Fruit fly (Drosophila melanogaster) whole organism, embryonic: ENCODE data around the gene CG16965.

Experiments used
- Atf-2 ChIP-seq: fragments of 200-800 bp; sonication (Bioruptor generic); optimal IDR thresholded peaks from 2 replicates; lab custom pipeline; 2016; ENCODE audit warnings: missing biosample characterization, missing genetic modification characterization
- CG10462 ChIP-seq: fragments of 200-800 bp; sonication (Bioruptor generic); optimal IDR thresholded peaks from 2 replicates; lab custom pipeline; 2016; ENCODE audit warnings: missing biosample characterization, missing genetic modification characterization
- CG12236 ChIP-seq: fragments of 200-800 bp; sonication (Bioruptor generic); optimal IDR thresholded peaks from 2 replicates; lab custom pipeline; 2016; ENCODE audit warnings: missing biosample characterization, missing genetic modification characterization
- CG12942 ChIP-seq: fragments of 200-800 bp; sonication (Bioruptor generic); optimal IDR thresholded peaks from 3 replicates; lab custom pipeline; 2016; ENCODE audit warnings: missing biosample characterization, missing genetic modification characterization
- CG18262 ChIP-seq: fragments of 200-800 bp; optimal IDR thresholded peaks from 3 replicates; lab custom pipeline; 2019; ENCODE audit warnings: missing biosample characterization, mild to moderate bottlenecking, missing genetic modification characterization, moderate library complexity
- CG2116 ChIP-seq: fragments of 200-800 bp; sonication (Bioruptor generic); optimal IDR thresholded peaks from 3 replicates; lab custom pipeline; 2018; ENCODE audit warnings: missing biosample characterization, mild to moderate bottlenecking, missing genetic modification characterization
- CG34422 ChIP-seq: fragments of 200-800 bp; sonication (Bioruptor generic); IDR thresholded peaks from 3 replicates; pipeline ENCODE4 v1.3.6; 2022; ENCODE audit warnings: missing biosample characterization, missing genetic modification characterization
- CG3847 ChIP-seq: fragments of 200-800 bp; sonication (Bioruptor generic); IDR thresholded peaks from 2 replicates; pipeline ENCODE4 v1.3.6; 2022; ENCODE audit warnings: missing biosample characterization, missing genetic modification characterization
- CG3995 ChIP-seq: fragments of 200-800 bp; sonication (Bioruptor generic); optimal IDR thresholded peaks from 3 replicates; lab custom pipeline; 2016; ENCODE audit warnings: missing biosample characterization, missing genetic modification characterization
- CG4360 ChIP-seq: fragments of 200-800 bp; sonication (Bioruptor generic); IDR thresholded peaks from 2 replicates; pipeline ENCODE4 v1.3.6; 2022; ENCODE audit warnings: missing biosample characterization, missing genetic modification characterization
- CG43689 ChIP-seq: fragments of 200-800 bp; sonication (Bioruptor generic); IDR thresholded peaks from 2 replicates; pipeline ENCODE4 v1.3.6; 2022; ENCODE audit warnings: missing biosample characterization, missing genetic modification characterization
- CG4854 ChIP-seq: fragments of 200-800 bp; sonication (Bioruptor generic); optimal IDR thresholded peaks from 2 replicates; lab custom pipeline; 2016; ENCODE audit warnings: missing biosample characterization, missing genetic modification characterization, inconsistent platforms
- CG6683 ChIP-seq: fragments of 200-800 bp; sonication (Bioruptor generic); optimal IDR thresholded peaks from 2 replicates; lab custom pipeline; 2017; ENCODE audit warnings: missing biosample characterization, mild to moderate bottlenecking, missing genetic modification characterization, missing genetic modification reagents
- CG7839 ChIP-seq: fragments of 200-800 bp; sonication (Bioruptor generic); optimal IDR thresholded peaks from 3 replicates; lab custom pipeline; 2018; ENCODE audit warnings: missing biosample characterization, mild to moderate bottlenecking, missing genetic modification characterization, moderate library complexity
- CG7987 ChIP-seq: fragments of 200-800 bp; sonication (Bioruptor generic); optimal IDR thresholded peaks from 2 replicates; lab custom pipeline; 2018; ENCODE audit warnings: missing biosample characterization, mild to moderate bottlenecking, missing genetic modification characterization, moderate library complexity
- CG8290 ChIP-seq, 3 experiments: fragments of 200-800 bp; sonication (Bioruptor generic); optimal IDR thresholded peaks; 2 replicates each; lab custom pipeline; 2016 to 2019; ENCODE audit warnings: missing biosample characterization in 3 of 3, missing genetic modification characterization in 3 of 3, mild to moderate bottlenecking in 2 of 3, moderate library complexity in 1 of 3
- CkIIα-i1 ChIP-seq: fragments of 200-800 bp; sonication (Bioruptor generic); IDR thresholded peaks from 2 replicates; pipeline ENCODE4 v1.3.6; 2022; ENCODE audit warnings: missing biosample characterization, missing genetic modification characterization
- Dip2 ChIP-seq: fragments of 200-800 bp; sonication (Bioruptor generic); IDR thresholded peaks from 2 replicates; pipeline ENCODE4 v1.3.6; 2022; ENCODE audit warnings: missing biosample characterization, missing genetic modification characterization
- Dref ChIP-seq: fragments of 200-800 bp; sonication (Bioruptor generic); IDR thresholded peaks from 2 replicates; pipeline ENCODE4 v1.3.6; 2022; ENCODE audit warnings: missing biosample characterization, missing genetic modification characterization
- Fer3 ChIP-seq: fragments of 200-800 bp; sonication (Bioruptor generic); optimal IDR thresholded peaks from 2 replicates; lab custom pipeline; 2018; ENCODE audit warnings: missing biosample characterization, mild to moderate bottlenecking, missing genetic modification characterization, moderate library complexity
- H15 ChIP-seq: fragments of 200-800 bp; sonication (Bioruptor generic); IDR thresholded peaks from 3 replicates; pipeline ENCODE4 v1.3.6; 2022; ENCODE audit warnings: missing biosample characterization, missing genetic modification characterization
- HLH3B ChIP-seq: fragments of 200-800 bp; sonication (Bioruptor generic); IDR thresholded peaks from 2 replicates; pipeline ENCODE4 v1.3.6; 2022; ENCODE audit warnings: missing biosample characterization, missing genetic modification characterization
- MBD-R2 ChIP-seq: fragments of 200-800 bp; sonication (Bioruptor generic); IDR thresholded peaks from 2 replicates; pipeline ENCODE4 v1.3.6; 2022; ENCODE audit warnings: missing biosample characterization, missing genetic modification characterization
- MESR4 ChIP-seq: fragments of 200-800 bp; sonication (Bioruptor generic); optimal IDR thresholded peaks from 2 replicates; lab custom pipeline; 2018; ENCODE audit warnings: missing biosample characterization, mild to moderate bottlenecking, missing genetic modification characterization, moderate library complexity
- Oaz ChIP-seq: fragments of 200-800 bp; sonication (Bioruptor generic); IDR thresholded peaks from 2 replicates; pipeline ENCODE4 v1.3.6; 2022; ENCODE audit warnings: missing biosample characterization, missing genetic modification characterization
- Ssrp ChIP-seq: fragments of 200-800 bp; sonication (Bioruptor generic); optimal IDR thresholded peaks from 2 replicates; lab custom pipeline; 2018; ENCODE audit warnings: missing biosample characterization, mild to moderate bottlenecking, missing genetic modification characterization, moderate library complexity
- Taf1 ChIP-seq: fragments of 200-800 bp; sonication (Bioruptor generic); IDR thresholded peaks from 2 replicates; pipeline ENCODE4 v1.3.6; 2022; ENCODE audit warnings: missing biosample characterization, missing genetic modification characterization
- Tbp ChIP-seq: fragments of >200 bp; optimal IDR thresholded peaks from 2 replicates; lab custom pipeline; 2018; ENCODE audit warnings: missing biosample characterization, missing genetic modification characterization
- al ChIP-seq: fragments of 200-800 bp; sonication (Bioruptor generic); IDR thresholded peaks from 2 replicates; pipeline ENCODE4 v1.3.6; 2022; ENCODE audit warnings: missing biosample characterization, missing genetic modification characterization
- br ChIP-seq: fragments of >200 bp; optimal IDR thresholded peaks from 2 replicates; lab custom pipeline; 2017
- cad ChIP-seq: fragments of >200 bp; optimal IDR thresholded peaks from 2 replicates; lab custom pipeline; 2017; ENCODE audit warnings: missing biosample characterization, missing genetic modification characterization
- cato ChIP-seq: fragments of 200-800 bp; sonication (Bioruptor generic); optimal IDR thresholded peaks from 2 replicates; lab custom pipeline; 2016; ENCODE audit warnings: missing biosample characterization, missing genetic modification characterization, borderline replicate concordance
- chm ChIP-seq: fragments of 200-800 bp; sonication (Bioruptor generic); IDR thresholded peaks from 2 replicates; pipeline ENCODE4 v1.3.6; 2022; ENCODE audit warnings: missing biosample characterization, missing genetic modification characterization
- crol ChIP-seq: fragments of 200-800 bp; sonication (Bioruptor generic); IDR thresholded peaks from 2 replicates; pipeline ENCODE4 v1.3.6; 2022; ENCODE audit warnings: missing biosample characterization, missing genetic modification characterization
- dmrt11E ChIP-seq: fragments of 200-800 bp; sonication (Bioruptor generic); optimal IDR thresholded peaks from 3 replicates; lab custom pipeline; 2018; ENCODE audit warnings: missing biosample characterization, mild to moderate bottlenecking, missing genetic modification characterization, moderate library complexity
- eve ChIP-seq, 2 experiments: fragments of >200 bp; optimal IDR thresholded peaks; 2 replicates each; lab custom pipeline; 2017; ENCODE audit warnings: missing biosample characterization in 2 of 2, missing genetic modification characterization in 2 of 2
- fd96Cb ChIP-seq: fragments of 200-800 bp; sonication (Bioruptor generic); optimal IDR thresholded peaks from 2 replicates; lab custom pipeline; 2018; ENCODE audit warnings: missing biosample characterization, mild to moderate bottlenecking, missing genetic modification characterization, moderate library complexity
- gce ChIP-seq: fragments of 200-800 bp; sonication (Bioruptor generic); IDR thresholded peaks from 3 replicates; pipeline ENCODE4 v1.3.6; 2022; ENCODE audit warnings: missing biosample characterization, missing genetic modification characterization
- klu ChIP-seq: fragments of 200-800 bp; sonication (Bioruptor generic); IDR thresholded peaks from 2 replicates; pipeline ENCODE4 v1.3.6; 2022; ENCODE audit warnings: missing biosample characterization, missing genetic modification characterization
- maf-S ChIP-seq: fragments of 200-800 bp; sonication (Bioruptor generic); optimal IDR thresholded peaks from 2 replicates; lab custom pipeline; 2016; ENCODE audit warnings: missing biosample characterization, missing genetic modification characterization
- mam ChIP-seq: fragments of 200-800 bp; sonication (Bioruptor generic); optimal IDR thresholded peaks from 3 replicates; lab custom pipeline; 2016; ENCODE audit warnings: missing biosample characterization, missing genetic modification characterization
- mirr ChIP-seq: fragments of 200-800 bp; sonication (Bioruptor generic); optimal IDR thresholded peaks from 3 replicates; lab custom pipeline; 2018; ENCODE audit warnings: missing biosample characterization, mild to moderate bottlenecking, missing genetic modification characterization
- mld ChIP-seq: fragments of 200-800 bp; sonication (Bioruptor generic); IDR thresholded peaks from 3 replicates; pipeline ENCODE4 v1.3.6; 2022; ENCODE audit warnings: missing biosample characterization, missing genetic modification characterization; ENCODE audit not compliant: partially characterized antibody
- otp ChIP-seq: fragments of 200-800 bp; sonication (Bioruptor generic); IDR thresholded peaks from 3 replicates; pipeline ENCODE4, ENCODE4 v1.3.6; 2022; ENCODE audit warnings: missing biosample characterization, missing genetic modification characterization
- phol ChIP-seq: fragments of 200-800 bp; sonication (Bioruptor generic); optimal IDR thresholded peaks from 3 replicates; lab custom pipeline; 2018; ENCODE audit warnings: missing biosample characterization, mild to moderate bottlenecking, missing genetic modification characterization, moderate library complexity
- pros ChIP-seq: fragments of 200-800 bp; sonication (Bioruptor generic); optimal IDR thresholded peaks from 3 replicates; lab custom pipeline; 2019; ENCODE audit warnings: missing biosample characterization, mild to moderate bottlenecking, missing genetic modification characterization, moderate library complexity
- psq ChIP-seq: fragments of 200-800 bp; sonication (Bioruptor generic); optimal IDR thresholded peaks from 2 replicates; lab custom pipeline; 2017; ENCODE audit warnings: missing biosample characterization, missing genetic modification characterization
- pzg ChIP-seq: fragments of 200-800 bp; sonication (Bioruptor generic); optimal IDR thresholded peaks from 3 replicates; lab custom pipeline; 2018; ENCODE audit warnings: missing biosample characterization, mild to moderate bottlenecking, missing genetic modification characterization, moderate library complexity
- sima ChIP-seq: fragments of 200-800 bp; sonication (Bioruptor generic); optimal IDR thresholded peaks from 2 replicates; lab custom pipeline; 2016; ENCODE audit warnings: missing biosample characterization, missing genetic modification characterization
- vfl ChIP-seq: fragments of 200-800 bp; sonication (Bioruptor generic); optimal IDR thresholded peaks from 2 replicates; lab custom pipeline; 2016; ENCODE audit warnings: missing biosample characterization, missing genetic modification characterization

The CG16965 gene

dm6 chr2L:12006397-12007330 lies 25.3 kb downstream of the CG16965 start (continued):
- TF ChIP-seq Atf-2 = peak; percentile 76
- no peak for TF ChIP-seq CkIIα-i1
- no peak for TF ChIP-seq Dip2
- TF ChIP-seq MESR4 = no peak
- no peak for TF ChIP-seq CG3847 (GFP tag; lab: Robert Waterston, UW)
- TF ChIP-seq Dref (GFP tag; lab: Robert Waterston, UW) = no peak
- peak; percentile 97 for TF ChIP-seq dmrt11E (tag; lab: Kevin White, UChicago)
- TF ChIP-seq psq = peak; percentile 74
- TF ChIP-seq Oaz (GFP tag; lab: Robert Waterston, UW) = no peak
- no peak for TF ChIP-seq CG4360
- no peak for TF ChIP-seq Taf1 (GFP tag; lab: Robert Waterston, UW)
- no peak for TF ChIP-seq MBD-R2 (GFP tag; lab: Robert Waterston, UW)
- no peak for TF ChIP-seq H15
- TF ChIP-seq CG6683 (GFP tag; lab: Kevin White, UChicago) = peak; percentile 90
- TF ChIP-seq pros = no peak
- peak; percentile 69 for TF ChIP-seq mam (GFP tag; lab: Kevin White, UChicago)
- TF ChIP-seq otp (GFP tag; lab: Robert Waterston, UW) = no peak
- no peak for TF ChIP-seq crol (GFP tag; lab: Robert Waterston, UW)
- TF ChIP-seq phol (tag; lab: Kevin White, UChicago) = peak; percentile 97
- TF ChIP-seq fd96Cb = peak; percentile 96
- TF ChIP-seq maf-S = peak; percentile 47
- TF ChIP-seq Tbp = no peak
- TF ChIP-seq CG34422 (GFP tag; lab: Robert Waterston, UW) = no peak
- no peak for TF ChIP-seq chm (GFP tag; lab: Robert Waterston, UW)
- peak; percentile 60 for TF ChIP-seq vfl
- TF ChIP-seq CG7987 (GFP tag; lab: Kevin White, UChicago) = peak; percentile 56
- no peak for TF ChIP-seq eve (GFP tag; optimal IDR thresholded peaks at IDR 0.05; lab: Kevin White, UChicago)
- no peak for TF ChIP-seq HLH3B (GFP tag; lab: Robert Waterston, UW)
- TF ChIP-seq CG2116 = peak; percentile 72
- TF ChIP-seq mld = no peak
- peak; percentile 98 for TF ChIP-seq CG7839
- TF ChIP-seq CG3995 (GFP tag; lab: Kevin White, UChicago) = peak; percentile 45
- TF ChIP-seq Ssrp (tag; lab: Kevin White, UChicago) = peak; percentile 96
- TF ChIP-seq mirr (GFP tag; lab: Kevin White, UChicago) = peak; percentile 97
- TF ChIP-seq br (lab: Kevin White, UChicago) = no peak
- no peak for TF ChIP-seq gce (GFP tag; lab: Robert Waterston, UW)
- TF ChIP-seq CG10462 (GFP tag; lab: Kevin White, UChicago) = peak; percentile 90
- TF ChIP-seq pzg = no peak
- no peak for TF ChIP-seq klu (GFP tag; lab: Robert Waterston, UW)
- peak; percentile 99 for TF ChIP-seq CG18262 (tag; lab: Kevin White, UChicago)
- TF ChIP-seq CG12942 (GFP tag; lab: Kevin White, UChicago) = peak; percentile 82
- no peak for TF ChIP-seq CG43689 (GFP tag; lab: Robert Waterston, UW)
- peak; percentile 92 for TF ChIP-seq Fer3 (tag; lab: Kevin White, UChicago)
- TF ChIP-seq sima (GFP tag; lab: Kevin White, UChicago) = no peak
- TF ChIP-seq al (GFP tag; lab: Robert Waterston, UW) = no peak
- TF ChIP-seq cad (GFP tag; lab: Kevin White, UChicago) = no peak
- no peak for TF ChIP-seq CG12236 (GFP tag; lab: Kevin White, UChicago)
- TF ChIP-seq CG8290 (GFP tag; optimal IDR thresholded peaks at IDR 0.05; lab: Kevin White, UChicago) = peak; percentile 94
- TF ChIP-seq CG8290 (tag; optimal IDR thresholded peaks at IDR 0.05; lab: Kevin White, UChicago) = peak in 1 of 2 experiments; percentile 64
- peak; percentile 90 for TF ChIP-seq cato
- TF ChIP-seq CG4854 (GFP tag; lab: Kevin White, UChicago) = peak; percentile 53
